Worm (Caenorhabditis elegans) whole organism, L4/young adult: ENCODE measurements around the gene teg-1.

ENCODE experiments used
- W03F9.2 ChIP-seq: fragments of 150-350 bp; optimal IDR thresholded peaks from 2 replicates; lab custom pipeline; 2014; ENCODE audit warnings: missing biosample characterization, missing genetic modification characterization
- him-1 ChIP-seq: sonication (generic microtip); optimal IDR thresholded peaks from 2 replicates; lab custom pipeline; 2016; ENCODE audit warnings: missing genotype, missing genetic modification reagents, missing genetic modification characterization, missing compliant biosample characterization

DNA sequence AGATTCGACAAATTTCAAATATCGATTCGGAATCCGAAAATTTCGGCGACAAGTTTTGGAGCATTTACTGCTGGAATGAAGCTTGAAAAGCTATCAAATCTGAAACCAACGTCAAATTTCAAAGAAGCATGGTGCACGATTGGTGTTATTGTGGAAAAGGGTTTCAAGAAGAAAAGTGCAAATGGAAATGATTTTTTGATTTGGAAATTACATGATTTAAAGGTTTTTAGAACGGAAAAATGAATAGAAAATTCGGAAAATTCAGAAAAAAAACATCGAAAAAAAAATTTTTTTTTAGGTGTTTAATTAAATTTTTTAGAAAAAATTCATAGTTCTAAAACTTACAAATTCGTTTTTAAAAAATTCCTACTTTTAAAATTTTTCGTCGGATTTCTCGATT is at the start of gene teg-1:
- TF ChIP-seq him-1 (tag; lab: Kevin White, UChicago) (no peak), W03F9.2 (tag; lab: Kevin White, UChicago) (no peak)
